Worm (Caenorhabditis elegans): ENCODE measurements around the gene F14B8.4.
A peak's percentile ranks its signal among the peaks of the same experiment; 100 is the strongest.

The F14B8.4 gene

DNA sequence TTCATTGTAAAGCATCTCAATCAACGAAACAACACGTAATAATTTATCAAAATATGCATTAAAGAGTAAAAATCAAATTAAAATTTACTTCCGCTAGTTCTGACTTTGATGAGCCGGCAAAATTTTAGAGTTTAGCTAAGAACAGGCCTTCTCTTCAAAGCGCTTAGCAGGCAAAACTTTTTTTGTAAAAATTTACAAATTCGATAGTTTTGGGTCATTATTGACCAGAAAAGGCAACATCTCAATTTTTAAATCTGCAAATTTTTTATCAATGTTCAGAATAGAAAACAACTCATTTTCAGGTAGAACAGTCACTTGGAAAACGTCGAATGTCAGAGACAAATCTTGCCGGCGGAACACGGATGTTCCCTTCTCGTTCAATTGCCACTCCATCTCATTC, 38.0 kb upstream of the F14B8.4 start:
- TF ChIP-seq sox-2 (GFP tag; IDR thresholded peaks at IDR 0.05) = no peak
- no peak for TF ChIP-seq C38D4.7 (GFP tag; optimal IDR thresholded peaks at IDR 0.05)
- no peak for TF ChIP-seq ahr-1 (tag; optimal IDR thresholded peaks at IDR 0.05)
- TF ChIP-seq gmeb-2 (tag; optimal IDR thresholded peaks at IDR 0.05) = no peak

DNA sequence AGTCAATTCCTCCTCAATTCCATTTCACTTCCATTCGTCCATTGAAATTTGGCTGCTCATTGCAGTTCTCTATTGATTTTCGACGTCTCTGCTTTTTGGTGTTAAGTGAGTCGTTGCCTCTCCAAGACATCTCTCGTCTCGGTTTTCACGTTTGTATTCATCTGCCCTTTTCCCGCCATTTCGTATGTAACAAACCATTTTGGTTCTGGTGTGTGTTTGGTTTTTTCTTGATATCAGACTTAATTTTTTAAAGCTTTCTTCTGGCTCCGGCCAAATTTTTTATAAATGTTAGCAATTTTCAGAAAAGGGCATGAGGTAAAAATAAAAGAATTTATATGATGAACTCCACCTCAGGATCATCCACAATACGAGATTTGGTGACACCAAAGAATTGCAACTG, 35.7 kb upstream of the F14B8.4 start, which contains the start of gene C16E9.2:
C16E9.2 (plus strand) TSS at position 301 of the 400 bp plus-strand sequence.
- no peak for TF ChIP-seq pat-9 (tag; optimal IDR thresholded peaks at IDR 0.05)
- TF ChIP-seq sox-2 (GFP tag; IDR thresholded peaks at IDR 0.05) = no peak
- no peak for TF ChIP-seq ceh-45 (GFP tag; IDR thresholded peaks at IDR 0.05)
- TF ChIP-seq ceh-9 (tag; optimal IDR thresholded peaks at IDR 0.05) = no peak
- TF ChIP-seq ztf-16 (tag; optimal IDR thresholded peaks at IDR 0.05) = no peak
- TF ChIP-seq nfya-1 (tag; optimal IDR thresholded peaks at IDR 0.05) = no peak

DNA sequence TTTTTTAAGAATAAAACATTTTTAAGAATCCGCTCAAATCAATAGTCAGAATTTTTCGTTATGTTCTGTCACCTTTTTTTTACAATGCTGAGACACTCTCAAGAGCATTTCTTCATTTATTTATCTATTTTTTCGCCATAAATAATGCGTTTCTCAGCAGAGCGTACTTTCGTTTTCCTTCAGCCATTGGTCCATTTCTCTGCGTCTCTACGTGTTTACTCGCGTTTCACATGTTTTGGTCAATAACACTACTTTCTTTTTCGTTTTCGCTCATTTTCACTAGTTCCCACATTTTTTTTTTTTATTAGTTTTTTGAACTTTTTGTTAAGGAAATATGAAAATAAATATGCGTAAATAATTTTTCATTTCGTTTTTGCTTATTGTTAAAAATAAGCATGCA, 34.7 kb upstream of the F14B8.4 start:
- no peak for TF ChIP-seq unc-3 (GFP tag; conservative IDR thresholded peaks at IDR 0.05)
- TF ChIP-seq unc-3 (tag; optimal IDR thresholded peaks at IDR 0.05) = no peak
- no peak for TF ChIP-seq rnt-1 (tag; optimal IDR thresholded peaks at IDR 0.05)
- no peak for TF ChIP-seq C08G9.2 (tag; optimal IDR thresholded peaks at IDR 0.05)
- no peak for TF ChIP-seq che-1 (tag; optimal IDR thresholded peaks at IDR 0.05)
- TF ChIP-seq hlh-8 (tag; optimal IDR thresholded peaks at IDR 0.05) = no peak
- TF ChIP-seq unc-42 (tag; optimal IDR thresholded peaks at IDR 0.05) = peak; percentile 27
- no peak for TF ChIP-seq lim-6 (tag; optimal IDR thresholded peaks at IDR 0.05)
- no peak for TF ChIP-seq nhr-11 (tag; optimal IDR thresholded peaks at IDR 0.05)
- no peak for TF ChIP-seq npax-4 (tag; optimal IDR thresholded peaks at IDR 0.05)
- no peak for TF ChIP-seq lin-11 (tag; optimal IDR thresholded peaks at IDR 0.05)
- TF ChIP-seq fkh-10 (GFP tag; optimal IDR thresholded peaks at IDR 0.05) = no peak
- TF ChIP-seq tbx-2 (tag; optimal IDR thresholded peaks at IDR 0.05) = no peak
- peak; percentile 85 for TF ChIP-seq nfya-1 (tag; optimal IDR thresholded peaks at IDR 0.05)
- no peak for TF ChIP-seq sox-2 (GFP tag; IDR thresholded peaks at IDR 0.05)
- no peak for TF ChIP-seq ets-4 (tag; optimal IDR thresholded peaks at IDR 0.05)
- no peak for TF ChIP-seq pros-1 (tag; optimal IDR thresholded peaks at IDR 0.05)
- TF ChIP-seq ceh-2 (tag; optimal IDR thresholded peaks at IDR 0.05) = no peak
- peak; percentile 9 for TF ChIP-seq ceh-31 (tag; optimal IDR thresholded peaks at IDR 0.05)
- no peak for TF ChIP-seq madf-2 (tag; optimal IDR thresholded peaks at IDR 0.05)

DNA sequence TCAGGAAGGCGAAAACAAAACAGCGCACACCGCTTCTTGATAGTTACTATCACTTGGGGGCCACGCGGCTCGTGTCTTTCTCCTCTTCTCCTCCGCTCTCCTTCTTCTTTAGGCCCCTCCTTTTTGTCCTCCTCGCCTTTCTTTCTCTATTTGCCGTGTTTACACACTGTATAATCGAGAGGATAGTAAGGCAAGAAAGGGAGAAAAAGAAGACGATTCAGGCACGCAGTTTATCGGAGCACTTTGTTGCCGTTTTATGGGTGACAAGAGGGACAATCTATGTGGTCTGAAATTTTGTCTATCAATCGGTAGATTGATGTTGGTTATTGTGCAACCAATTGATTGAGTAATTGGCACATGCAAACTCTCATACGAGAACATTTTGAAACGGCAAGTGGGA, 32.4 kb upstream of the F14B8.4 start, which contains the start of gene F14B8.6:
F14B8.6 (minus strand) TSS at position 292 of the 400 bp plus-strand sequence.
- TF ChIP-seq unc-3 (GFP tag; conservative IDR thresholded peaks at IDR 0.05) = no peak
- no peak for TF ChIP-seq unc-3 (tag; optimal IDR thresholded peaks at IDR 0.05)
- peak; percentile 76 for TF ChIP-seq elt-2 (tag; optimal IDR thresholded peaks at IDR 0.05)

DNA sequence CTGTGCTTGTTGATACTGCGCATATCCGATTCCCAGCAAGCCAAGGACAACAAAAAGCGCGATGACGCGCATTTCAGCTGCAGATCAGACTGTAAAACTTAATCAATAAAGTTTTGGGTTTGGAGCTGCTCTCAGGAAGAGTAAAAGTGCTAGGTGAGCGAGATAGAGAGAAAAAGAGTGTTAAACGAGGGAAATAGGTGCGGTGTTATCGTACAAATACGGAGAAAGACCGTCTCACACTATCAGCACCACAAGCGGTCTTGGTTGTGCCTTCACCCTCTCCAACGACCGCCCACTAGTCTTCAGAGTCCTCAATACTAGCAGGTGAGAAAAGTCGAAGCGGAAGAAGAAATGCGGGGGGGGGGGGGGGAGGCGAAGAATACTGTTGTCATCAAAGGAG, 28.8 kb upstream of the F14B8.4 start, which contains the start of gene F14B8.5:
F14B8.5 (minus strand) TSS at position 127 of the 400 bp plus-strand sequence.
- TF ChIP-seq pax-1 (tag; optimal IDR thresholded peaks at IDR 0.05) (no peak), unc-3 (GFP tag; conservative IDR thresholded peaks at IDR 0.05) (no peak), unc-3 (tag; optimal IDR thresholded peaks at IDR 0.05) (no peak), tbx-7 (tag; optimal IDR thresholded peaks at IDR 0.05) (no peak), pag-3 (tag; optimal IDR thresholded peaks at IDR 0.05; ENCODE audit: borderline replicate concordance) (no peak), elt-2 (tag; optimal IDR thresholded peaks at IDR 0.05) (peak; percentile 23), dmd-4 (tag; optimal IDR thresholded peaks at IDR 0.05; ENCODE audit: borderline replicate concordance) (no peak), fax-1 (tag; optimal IDR thresholded peaks at IDR 0.05) (no peak)

DNA sequence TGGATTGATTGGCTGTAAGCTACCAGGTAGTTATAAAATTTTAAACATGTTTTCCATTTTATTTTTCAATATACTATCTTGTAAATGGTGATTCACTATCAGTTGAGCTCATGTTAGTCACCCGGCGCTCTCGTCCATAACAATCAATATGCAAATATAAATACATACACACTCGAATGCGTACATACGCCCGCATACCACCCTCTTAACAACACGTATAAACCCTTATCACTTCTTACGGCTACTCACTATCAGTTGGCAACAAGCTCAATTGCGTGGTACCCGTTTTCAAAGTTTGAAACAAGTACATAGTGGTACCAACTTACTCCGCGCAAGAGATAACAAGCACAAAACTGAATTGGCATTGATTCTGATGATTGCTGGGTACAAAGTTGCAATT, 27.2 kb upstream of the F14B8.4 start:
- TF ChIP-seq tbx-7 (tag; optimal IDR thresholded peaks at IDR 0.05) (no peak), elt-2 (tag; optimal IDR thresholded peaks at IDR 0.05) (peak; percentile 92)
